Worm (Caenorhabditis elegans) whole organism, mixed stage, embryonic: ENCODE data around the gene msp-45.

Source experiments
- M03D4.4 ChIP-seq: sonication (generic microtip); optimal IDR thresholded peaks from 2 replicates; lab custom pipeline; 2017; ENCODE audit warnings: mild to moderate bottlenecking, missing genetic modification characterization, missing compliant biosample characterization
- bed-3 ChIP-seq: fragments of 200-800 bp; sonication (Bioruptor generic); optimal IDR thresholded peaks from 3 replicates; lab custom pipeline; 2018; ENCODE audit warnings: mild to moderate bottlenecking, missing genetic modification characterization, moderate library complexity, missing compliant biosample characterization
- blmp-1 ChIP-seq: fragments of 150-350 bp; optimal IDR thresholded peaks from 2 replicates; lab custom pipeline; 2014; ENCODE audit warnings: missing biosample characterization, missing genetic modification characterization
- ceh-39 ChIP-seq: fragments of 150-350 bp; optimal IDR thresholded peaks from 2 replicates; lab custom pipeline; 2014; ENCODE audit warnings: missing biosample characterization, missing genetic modification characterization
- ceh-43 ChIP-seq: fragments of 200-800 bp; sonication (Bioruptor generic); optimal IDR thresholded peaks from 2 replicates; lab custom pipeline; 2018; ENCODE audit warnings: mild to moderate bottlenecking, missing genetic modification characterization, moderate library complexity, missing compliant biosample characterization
- ceh-83 ChIP-seq: fragments of 200-800 bp; sonication (Bioruptor generic); optimal IDR thresholded peaks from 2 replicates; lab custom pipeline; 2018; ENCODE audit warnings: mild to moderate bottlenecking, missing genetic modification characterization, missing compliant biosample characterization
- ces-1 ChIP-seq: fragments of 150-350 bp; optimal IDR thresholded peaks from 2 replicates; lab custom pipeline; 2014; ENCODE audit warnings: missing biosample characterization, missing genetic modification reagents, missing genetic modification characterization
- cnd-1 ChIP-seq: fragments of 200-800 bp; sonication (Bioruptor generic); optimal IDR thresholded peaks from 2 replicates; lab custom pipeline; 2018; ENCODE audit warnings: mild to moderate bottlenecking, missing genetic modification characterization, missing compliant biosample characterization
- drap-1 ChIP-seq: fragments of 200-800 bp; sonication (Bioruptor generic); optimal IDR thresholded peaks from 3 replicates; lab custom pipeline; 2018; ENCODE audit warnings: mild to moderate bottlenecking, missing genetic modification characterization, missing compliant biosample characterization
- elt-1 ChIP-seq: sonication (generic microtip); optimal IDR thresholded peaks from 2 replicates; lab custom pipeline; 2017; ENCODE audit warnings: missing genetic modification characterization, mild to moderate bottlenecking, missing compliant biosample characterization, antibody characterized with exemption, moderate library complexity, borderline replicate concordance; ENCODE audit not compliant: insufficient read depth
- elt-3 ChIP-seq: fragments of 150-350 bp; optimal IDR thresholded peaks from 2 replicates; lab custom pipeline; 2014; ENCODE audit warnings: missing biosample characterization, missing genetic modification characterization
- flh-1 ChIP-seq: fragments of 200-800 bp; sonication (Bioruptor generic); optimal IDR thresholded peaks from 2 replicates; lab custom pipeline; 2018; ENCODE audit warnings: mild to moderate bottlenecking, missing genetic modification characterization, moderate library complexity, missing compliant biosample characterization
- ham-2 ChIP-seq: fragments of 200-800 bp; sonication (Bioruptor generic); optimal IDR thresholded peaks from 2 replicates; lab custom pipeline; 2018; ENCODE audit warnings: mild to moderate bottlenecking, missing genetic modification characterization, missing compliant biosample characterization
- hlh-1 ChIP-seq: fragments of 150-350 bp; optimal IDR thresholded peaks from 2 replicates; lab custom pipeline; 2014; ENCODE audit warnings: missing biosample characterization, missing genetic modification reagents, missing genetic modification characterization
- lin-13 ChIP-seq: fragments of 150-350 bp; optimal IDR thresholded peaks from 2 replicates; lab custom pipeline; 2014; ENCODE audit warnings: missing biosample characterization, missing genetic modification characterization
- lin-32 ChIP-seq: fragments of 200-800 bp; sonication (Bioruptor generic); optimal IDR thresholded peaks from 2 replicates; lab custom pipeline; 2018; ENCODE audit warnings: mild to moderate bottlenecking, missing genetic modification characterization, missing compliant biosample characterization
- lsy-2 ChIP-seq: fragments of 150-350 bp; optimal IDR thresholded peaks from 2 replicates; lab custom pipeline; 2014; ENCODE audit warnings: missing biosample characterization, missing genetic modification characterization
- mab-5 ChIP-seq: fragments of 150-350 bp; optimal IDR thresholded peaks from 2 replicates; lab custom pipeline; 2014; ENCODE audit warnings: missing biosample characterization, missing genetic modification characterization
- mep-1 ChIP-seq: fragments of 150-350 bp; optimal IDR thresholded peaks from 2 replicates; lab custom pipeline; 2017; ENCODE audit warnings: missing biosample characterization, missing genetic modification reagents, missing genetic modification characterization, inconsistent platforms
- mls-2 ChIP-seq: sonication (generic microtip); optimal IDR thresholded peaks from 2 replicates; lab custom pipeline; 2016; ENCODE audit warnings: mild to moderate bottlenecking, missing genetic modification characterization, moderate library complexity, missing compliant biosample characterization
- nhr-12 ChIP-seq: fragments of 150-350 bp; optimal IDR thresholded peaks from 2 replicates; lab custom pipeline; 2014; ENCODE audit warnings: missing biosample characterization, missing genetic modification characterization
- nhr-2 ChIP-seq: fragments of 150-350 bp; optimal IDR thresholded peaks from 2 replicates; lab custom pipeline; 2014; ENCODE audit warnings: missing biosample characterization, missing genetic modification characterization
- nhr-28 ChIP-seq: fragments of 150-350 bp; optimal IDR thresholded peaks from 2 replicates; lab custom pipeline; 2014; ENCODE audit warnings: missing biosample characterization, missing genetic modification characterization
- nhr-76 ChIP-seq: sonication (generic microtip); optimal IDR thresholded peaks from 2 replicates; lab custom pipeline; 2017; ENCODE audit warnings: missing biosample characterization, missing genetic modification characterization
- pha-4 ChIP-seq: fragments of 150-350 bp; optimal IDR thresholded peaks from 2 replicates; lab custom pipeline; 2018; ENCODE audit warnings: missing biosample characterization, missing genetic modification reagents, missing genetic modification characterization
- sem-2 ChIP-seq: fragments of 200-800 bp; sonication (Bioruptor generic); optimal IDR thresholded peaks from 2 replicates; lab custom pipeline; 2018; ENCODE audit warnings: mild to moderate bottlenecking, missing genetic modification characterization, missing compliant biosample characterization
- snpc-4 ChIP-seq: fragments of 150-350 bp; optimal IDR thresholded peaks from 2 replicates; lab custom pipeline; 2014; ENCODE audit warnings: missing biosample characterization, missing genetic modification characterization
- sptf-1 ChIP-seq: sonication (generic microtip); optimal IDR thresholded peaks from 2 replicates; lab custom pipeline; 2017; ENCODE audit warnings: mild to moderate bottlenecking, missing genetic modification characterization, moderate library complexity, missing compliant biosample characterization
- tbx-8 ChIP-seq: fragments of 200-800 bp; sonication (Bioruptor generic); optimal IDR thresholded peaks from 2 replicates; lab custom pipeline; 2018; ENCODE audit warnings: mild to moderate bottlenecking, missing genetic modification characterization, moderate library complexity, missing compliant biosample characterization
- unc-120 ChIP-seq: sonication (generic microtip); optimal IDR thresholded peaks from 2 replicates; lab custom pipeline; 2017; ENCODE audit warnings: missing genetic modification characterization, missing compliant biosample characterization; ENCODE audit not compliant: poor library complexity, severe bottlenecking
- unc-39 ChIP-seq: fragments of 150-350 bp; optimal IDR thresholded peaks from 2 replicates; lab custom pipeline; 2014; ENCODE audit warnings: missing biosample characterization, missing genetic modification characterization
- unc-62 ChIP-seq: fragments of 150-350 bp; optimal IDR thresholded peaks from 2 replicates; lab custom pipeline; 2014; ENCODE audit warnings: missing biosample characterization, missing genetic modification reagents, missing genetic modification characterization
- zip-8 ChIP-seq: fragments of 150-350 bp; optimal IDR thresholded peaks from 2 replicates; lab custom pipeline; 2014; ENCODE audit warnings: missing biosample characterization, missing genetic modification characterization
- ztf-11 ChIP-seq: fragments of 150-350 bp; optimal IDR thresholded peaks from 2 replicates; lab custom pipeline; 2014; ENCODE audit warnings: missing biosample characterization, missing genetic modification characterization

msp-45 gene

ce11 chrII:5191766-5192165 lies 34.9 kb upstream of the msp-45 start:
- TF ChIP-seq mls-2 (tag; lab: Kevin White, UChicago) (no peak), blmp-1 (tag; lab: Kevin White, UChicago) (no peak), nhr-12 (no peak), drap-1 (no peak), sem-2 (GFP tag; lab: Kevin White, UChicago) (no peak), elt-3 (no peak), nhr-28 (no peak), elt-1 (tag; lab: Kevin White, UChicago) (no peak), lsy-2 (no peak), bed-3 (GFP tag; lab: Kevin White, UChicago) (no peak), tbx-8 (no peak), ztf-11 (tag; lab: Kevin White, UChicago) (no peak), mab-5 (tag; lab: Kevin White, UChicago) (no peak), pha-4 (no peak), unc-62 (no peak), M03D4.4 (tag; lab: Kevin White, UChicago) (no peak), ceh-83 (GFP tag; lab: Kevin White, UChicago) (no peak), hlh-1 (tag; lab: Kevin White, UChicago) (no peak)

DNA sequence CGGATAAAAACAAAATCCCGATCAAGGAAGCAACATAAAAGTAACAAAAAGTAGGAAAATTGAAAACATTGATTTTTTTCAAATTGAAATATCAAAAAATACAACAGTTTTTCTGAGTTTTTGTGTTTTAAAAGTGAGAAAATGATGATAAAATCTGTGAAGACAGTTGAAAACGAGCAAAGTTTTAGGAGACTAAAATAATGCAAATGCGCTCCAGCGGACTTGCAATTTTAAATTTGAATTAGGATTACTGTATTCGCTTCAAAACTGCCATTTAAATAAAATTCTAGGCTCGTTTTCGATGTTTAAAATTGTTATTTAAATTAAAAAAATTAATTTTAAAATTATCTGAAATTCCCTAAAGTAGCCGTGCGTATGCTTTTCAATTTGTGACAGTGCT lies 31.1 kb upstream of the msp-45 start:
- TF ChIP-seq sem-2 (GFP tag; lab: Kevin White, UChicago) (no peak), nhr-76 (no peak), zip-8 (tag; lab: Kevin White, UChicago) (no peak), pha-4 (no peak), mab-5 (tag; lab: Kevin White, UChicago) (no peak), drap-1 (no peak), blmp-1 (tag; lab: Kevin White, UChicago) (no peak), M03D4.4 (tag; lab: Kevin White, UChicago) (no peak), nhr-2 (tag; lab: Kevin White, UChicago) (no peak), ceh-39 (tag; lab: Kevin White, UChicago) (no peak), snpc-4 (no peak), ceh-43 (GFP tag; lab: Kevin White, UChicago) (no peak)
- TF ChIP-seq, all 35 proteins: peak for 0

DNA sequence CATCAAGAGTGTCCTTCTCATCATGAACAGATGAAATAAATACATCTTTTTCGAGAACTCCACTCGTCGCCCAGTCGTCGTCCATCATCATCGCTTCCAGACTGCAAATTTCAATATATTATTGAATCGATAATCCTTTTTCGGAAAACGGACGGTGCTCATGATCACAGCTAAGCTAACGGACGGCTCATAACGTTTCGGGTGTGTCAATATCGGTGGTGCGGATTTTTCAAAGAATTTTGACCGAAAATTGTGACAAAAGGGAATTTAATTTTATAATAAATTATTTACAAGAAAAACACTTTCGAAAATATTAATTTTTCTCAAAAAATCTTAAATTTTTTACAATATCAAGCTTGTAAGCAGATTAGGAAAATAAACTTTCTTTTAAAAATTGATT lies 30.6 kb upstream of the msp-45 start, which contains the start of gene crh-2:
TSS of gene crh-2 (minus strand) at position 101 of the 400 bp plus-strand sequence.
- TF ChIP-seq nhr-12, result no peak
- no peak for TF ChIP-seq ztf-11 (tag; lab: Kevin White, UChicago)
- TF ChIP-seq snpc-4, result no peak
- TF ChIP-seq hlh-1 (tag; lab: Kevin White, UChicago), result no peak
- TF ChIP-seq unc-62, result no peak
- TF ChIP-seq nhr-76, result no peak
- TF ChIP-seq unc-120, result no peak

- TF ChIP-seq tbx-8, result no peak
- no peak for TF ChIP-seq mls-2 (tag; lab: Kevin White, UChicago)
- TF ChIP-seq snpc-4, result no peak
- TF ChIP-seq pha-4, result no peak
- TF ChIP-seq unc-120, result no peak
- no peak for TF ChIP-seq ceh-83 (GFP tag; lab: Kevin White, UChicago)
- no peak for TF ChIP-seq mep-1 (tag; lab: Kevin White, UChicago)
- TF ChIP-seq sptf-1 (tag; lab: Kevin White, UChicago), result no peak
- no peak for TF ChIP-seq cnd-1 (tag; lab: Kevin White, UChicago)
- TF ChIP-seq nhr-28, result no peak
- TF ChIP-seq ceh-43 (GFP tag; lab: Kevin White, UChicago), result no peak
- TF ChIP-seq ztf-11 (tag; lab: Kevin White, UChicago), result no peak
- TF ChIP-seq nhr-12, result no peak
- TF ChIP-seq, all 35 proteins: peak for 0
Observed at ce11 chrII:5186870-5187269, 30.0 kb upstream of the msp-45 start.

DNA sequence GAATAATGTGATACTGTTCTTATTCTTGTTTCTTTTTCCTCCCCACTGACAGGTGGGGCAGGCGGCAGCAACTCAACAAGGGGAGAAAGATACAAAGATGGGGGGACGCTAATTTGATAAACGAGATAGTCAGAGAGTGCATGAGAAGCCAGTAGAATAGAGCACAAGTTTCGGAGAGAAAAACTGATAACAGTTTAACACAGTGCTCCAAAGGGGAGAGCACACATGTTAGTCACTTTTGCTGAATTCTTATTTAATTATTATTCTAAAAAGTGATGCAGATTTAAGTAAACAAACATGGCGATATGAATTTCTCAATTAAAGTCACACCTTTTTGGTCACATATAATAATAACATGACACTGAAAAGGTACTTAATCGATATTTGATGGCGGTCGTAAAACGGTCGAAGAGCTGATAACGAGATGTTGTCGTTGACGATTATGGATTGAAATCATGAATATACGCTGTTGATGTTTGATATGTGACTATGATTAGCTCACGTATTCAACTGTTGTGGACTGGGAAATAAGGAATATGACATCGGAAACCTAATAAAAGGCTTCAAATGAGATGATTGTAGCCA lies 29.2 kb upstream of the msp-45 start:
- no peak for TF ChIP-seq lin-13
- no peak for TF ChIP-seq nhr-2 (tag; lab: Kevin White, UChicago)
- no peak for TF ChIP-seq unc-62
- TF ChIP-seq blmp-1 (tag; lab: Kevin White, UChicago), result no peak
- TF ChIP-seq flh-1, result no peak
- TF ChIP-seq lin-32 (GFP tag; lab: Kevin White, UChicago), result no peak
- TF ChIP-seq nhr-76, result no peak
- TF ChIP-seq ces-1, result no peak
- TF ChIP-seq mls-2 (tag; lab: Kevin White, UChicago), result no peak
- no peak for TF ChIP-seq unc-39 (tag; lab: Kevin White, UChicago)
- no peak for TF ChIP-seq M03D4.4 (tag; lab: Kevin White, UChicago)
- no peak for TF ChIP-seq sptf-1 (tag; lab: Kevin White, UChicago)
- TF ChIP-seq mab-5 (tag; lab: Kevin White, UChicago), result no peak
- TF ChIP-seq ceh-39 (tag; lab: Kevin White, UChicago), result no peak
- TF ChIP-seq ham-2, result no peak
